Worm (Caenorhabditis elegans) whole organism, L3 larva: ENCODE measurements around the gene dhs-12.

Experiments
- R02D3.7 ChIP-seq: fragments of 150-350 bp; optimal IDR thresholded peaks from 2 replicates; lab custom pipeline; 2014; ENCODE audit warnings: missing biosample characterization, missing genetic modification characterization
- fkh-10 ChIP-seq: sonication (generic microtip); optimal IDR thresholded peaks from 2 replicates; lab custom pipeline; 2017; ENCODE audit warnings: missing biosample characterization, missing genetic modification reagents, missing genetic modification characterization
- nhr-12 ChIP-seq: fragments of 150-350 bp; optimal IDR thresholded peaks from 2 replicates; lab custom pipeline; 2014; ENCODE audit warnings: missing biosample characterization, missing genetic modification characterization
- nhr-237 ChIP-seq: fragments of 150-350 bp; optimal IDR thresholded peaks from 2 replicates; lab custom pipeline; 2014; ENCODE audit warnings: missing biosample characterization, missing genetic modification characterization
- ztf-4 ChIP-seq: fragments of 150-350 bp; optimal IDR thresholded peaks from 2 replicates; lab custom pipeline; 2014; ENCODE audit warnings: missing biosample characterization, missing genetic modification characterization

DNA sequence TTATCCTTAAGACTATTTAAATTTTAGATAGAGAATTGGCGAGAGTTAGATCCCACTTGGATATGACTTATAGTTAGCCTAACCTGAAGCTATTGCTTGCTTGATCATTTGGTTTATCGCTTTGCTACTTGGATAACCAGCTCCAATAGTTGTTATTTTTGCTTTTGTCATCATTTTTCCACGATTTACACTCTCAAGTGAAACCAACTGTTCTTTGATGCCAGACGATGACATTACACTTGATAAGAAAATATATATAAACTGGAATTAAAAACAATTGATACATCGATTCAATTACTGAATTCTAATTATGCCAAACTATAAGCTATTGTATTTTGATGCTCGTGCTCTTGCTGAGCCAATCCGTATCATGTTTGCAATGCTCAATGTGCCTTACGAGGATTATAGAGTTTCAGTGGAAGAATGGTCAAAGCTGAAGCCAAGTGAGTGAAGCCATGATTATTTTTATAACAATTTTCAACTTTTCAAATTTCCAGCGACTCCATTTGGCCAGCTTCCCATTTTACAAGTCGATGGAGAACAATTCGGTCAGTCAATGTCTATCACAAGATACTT is at the start of gene dhs-12, which contains the start of the genes gst-2 and gst-4:
- TF ChIP-seq nhr-12 (no peak), fkh-10 (GFP tag; lab: Kevin White, UChicago) (no peak), R02D3.7 (no peak), nhr-237 (tag; lab: Kevin White, UChicago) (no peak), ztf-4 (no peak)
